Fruit fly (Drosophila melanogaster): ENCODE results near the gene CG32640.

The CG32640 gene

dm6 chrX:13143100-13143499 lies 34.7 kb upstream of the CG32640 start (continued):
- TF ChIP-seq CG8478 (optimal IDR thresholded peaks at IDR 0.05), result no peak
- TF ChIP-seq sob (GFP tag; IDR thresholded peaks at IDR 0.05), result peak; percentile 42; the same call in 1 of the 2 replicates
- no peak for TF ChIP-seq eyg (GFP tag; optimal IDR thresholded peaks at IDR 0.05)
- peak; percentile 36 for TF ChIP-seq CG10209 (GFP tag; optimal IDR thresholded peaks at IDR 0.05)
- no peak for TF ChIP-seq CG9609 (GFP tag; optimal IDR thresholded peaks at IDR 0.05)
- peak; percentile 25 for TF ChIP-seq CG12659 (GFP tag; optimal IDR thresholded peaks at IDR 0.05)
- no peak for TF ChIP-seq CG6683 (GFP tag; optimal IDR thresholded peaks at IDR 0.05)
- no peak for TF ChIP-seq chm (GFP tag; IDR thresholded peaks at IDR 0.05)
- TF ChIP-seq Side (GFP tag; optimal IDR thresholded peaks at IDR 0.05), result no peak
- 0 out of 2 replicates have a peak, but pooled peaks have one; percentile 15 for TF ChIP-seq ro (GFP tag; IDR thresholded peaks at IDR 0.05)
- TF ChIP-seq CG15269 (tag; optimal IDR thresholded peaks at IDR 0.05), result peak; percentile 54
- peak; percentile 3 for TF ChIP-seq CG8924 (tag; optimal IDR thresholded peaks at IDR 0.05)
- no peak for TF ChIP-seq gsb (GFP tag; IDR thresholded peaks at IDR 0.05)
- TF ChIP-seq pho (GFP tag; optimal IDR thresholded peaks at IDR 0.05), result no peak
- TF ChIP-seq Neu2 (GFP tag; optimal IDR thresholded peaks at IDR 0.05; ENCODE audit: borderline replicate concordance), result no peak
- TF ChIP-seq amos (GFP tag; IDR thresholded peaks at IDR 0.05; ENCODE audit: partially characterized antibody), result no peak
- TF ChIP-seq seq (GFP tag; IDR thresholded peaks at IDR 0.05), result peak; percentile 33; the same call in 1 of the 2 replicates
- TF ChIP-seq sd (tag; optimal IDR thresholded peaks at IDR 0.05), result no peak
- no peak for TF ChIP-seq pros (GFP tag; optimal IDR thresholded peaks at IDR 0.05)
- peak in 1 of 3 experiments; percentile 18 for TF ChIP-seq lola (GFP tag; optimal IDR thresholded peaks at IDR 0.05)
- TF ChIP-seq CG8290 (GFP tag; optimal IDR thresholded peaks at IDR 0.05), result no peak
- TF ChIP-seq CG8290 (tag; optimal IDR thresholded peaks at IDR 0.05), result no peak
- TF ChIP-seq lbe (GFP tag; optimal IDR thresholded peaks at IDR 0.05), result no peak
- no peak for TF ChIP-seq Usf (GFP tag; optimal IDR thresholded peaks at IDR 0.05)
- no peak for TF ChIP-seq CG30431 (GFP tag; optimal IDR thresholded peaks at IDR 0.05)
- no peak for TF ChIP-seq CG17568 (GFP tag; optimal IDR thresholded peaks at IDR 0.05)
- no peak for TF ChIP-seq slou (GFP tag; optimal IDR thresholded peaks at IDR 0.05)
- no peak for TF ChIP-seq C15 (GFP tag; IDR thresholded peaks at IDR 0.05)
- peak; percentile 2 for TF ChIP-seq CG15479 (GFP tag; optimal IDR thresholded peaks at IDR 0.05)
- TF ChIP-seq CG5953 (GFP tag; IDR thresholded peaks at IDR 0.05), result no peak
- no peak for TF ChIP-seq CG6791 (GFP tag; IDR thresholded peaks at IDR 0.05; ENCODE audit: partially characterized antibody)
- TF ChIP-seq unpg (GFP tag; optimal IDR thresholded peaks at IDR 0.05), result peak; percentile 63
- no peak for TF ChIP-seq unc-4 (GFP tag; IDR thresholded peaks at IDR 0.05; ENCODE audit: partially characterized antibody)
- peak; percentile 34 for TF ChIP-seq Xbp1 (GFP tag; optimal IDR thresholded peaks at IDR 0.05)
- no peak for TF ChIP-seq CG8765 (GFP tag; IDR thresholded peaks at IDR 0.05)
- no peak for TF ChIP-seq CG10654 (GFP tag; optimal IDR thresholded peaks at IDR 0.05)
- peak; percentile 76 for TF ChIP-seq CG7271 (tag; optimal IDR thresholded peaks at IDR 0.05)
- TF ChIP-seq Abd-B (GFP tag; optimal IDR thresholded peaks at IDR 0.05), result peak; percentile 13
- no peak for TF ChIP-seq sc (optimal IDR thresholded peaks at IDR 0.05)
- no peak for TF ChIP-seq sc (GFP tag; optimal IDR thresholded peaks at IDR 0.05)
- TF ChIP-seq CG12744 (GFP tag; optimal IDR thresholded peaks at IDR 0.05), result no peak
- peak; percentile 28 for TF ChIP-seq Blimp-1 (GFP tag; optimal IDR thresholded peaks at IDR 0.05)
- no peak for TF ChIP-seq hb (GFP tag; IDR thresholded peaks at IDR 0.05; ENCODE audit: partially characterized antibody)
- TF ChIP-seq Atf6 (GFP tag; IDR thresholded peaks at IDR 0.05), result no peak; the same call in 1 of the 2 replicates
- TF ChIP-seq D19B (GFP tag; optimal IDR thresholded peaks at IDR 0.05), result no peak
- peak; percentile 58 for TF ChIP-seq CG7839 (tag; optimal IDR thresholded peaks at IDR 0.05)
- no peak for TF ChIP-seq Fer1 (GFP tag; optimal IDR thresholded peaks at IDR 0.05)
- TF ChIP-seq CG17829 (tag; optimal IDR thresholded peaks at IDR 0.05), result peak; percentile 20
- TF ChIP-seq CG7372 (GFP tag; IDR thresholded peaks at IDR 0.05), result no peak
- TF ChIP-seq zfh1 (GFP tag; IDR thresholded peaks at IDR 0.05), result 0 out of 3 replicates have a peak, but pooled peaks have one; percentile 17
- 0 out of 2 replicates have a peak, but pooled peaks have one; percentile 17 for TF ChIP-seq ttk (GFP tag; IDR thresholded peaks at IDR 0.05)

All from whole organism, embryonic.